Fruit fly (Drosophila melanogaster): ENCODE measurements around the gene ppk5.

Gene ppk5

dm6 chr3L:21584683-21585082, 50.2 kb downstream of the ppk5 start (continued):
- no peak for TF ChIP-seq MBD-R2 (GFP tag; IDR thresholded peaks at IDR 0.05)
- TF ChIP-seq Ada2b (GFP tag; IDR thresholded peaks at IDR 0.05): no peak
- no peak for TF ChIP-seq CG2120 (GFP tag; optimal IDR thresholded peaks at IDR 0.05)
- no peak for TF ChIP-seq CG12769 (tag; optimal IDR thresholded peaks at IDR 0.05)
- TF ChIP-seq z (GFP tag; IDR thresholded peaks at IDR 0.05): no peak
- TF ChIP-seq Optix (GFP tag; IDR thresholded peaks at IDR 0.05): no peak
- no peak for TF ChIP-seq Asciz (GFP tag; optimal IDR thresholded peaks at IDR 0.05)
- TF ChIP-seq oc (tag; optimal IDR thresholded peaks at IDR 0.05): peak; percentile 39
- TF ChIP-seq nom (GFP tag; optimal IDR thresholded peaks at IDR 0.05): peak; percentile 35
- TF ChIP-seq CG30403 (GFP tag; optimal IDR thresholded peaks at IDR 0.05): no peak
- TF ChIP-seq bowl (GFP tag; IDR thresholded peaks at IDR 0.05): no peak
- TF ChIP-seq fru (optimal IDR thresholded peaks at IDR 0.05): no peak
- no peak for TF ChIP-seq sd (tag; optimal IDR thresholded peaks at IDR 0.05)
- no peak for TF ChIP-seq Sry-δ (GFP tag; optimal IDR thresholded peaks at IDR 0.05)
- TF ChIP-seq Doc2 (GFP tag; IDR thresholded peaks at IDR 0.05): no peak
- no peak for TF ChIP-seq CG7372 (GFP tag; IDR thresholded peaks at IDR 0.05)
- TF ChIP-seq Dbx (GFP tag; IDR thresholded peaks at IDR 0.05): no peak
- no peak for TF ChIP-seq CG8089 (GFP tag; optimal IDR thresholded peaks at IDR 0.05)
- no peak for TF ChIP-seq Atf-2 (GFP tag; optimal IDR thresholded peaks at IDR 0.05)
- no peak for TF ChIP-seq knrl (GFP tag; IDR thresholded peaks at IDR 0.05; ENCODE audit: partially characterized antibody)
- 0 out of 2 replicates have a peak, but pooled peaks have one; percentile 17 for TF ChIP-seq peb (GFP tag; IDR thresholded peaks at IDR 0.05)
- peak; percentile 9 for TF ChIP-seq wek (GFP tag; optimal IDR thresholded peaks at IDR 0.05)
- TF ChIP-seq amos (GFP tag; IDR thresholded peaks at IDR 0.05; ENCODE audit: partially characterized antibody): no peak; the same call in 1 of the 2 replicates
- TF ChIP-seq CG18262 (tag; optimal IDR thresholded peaks at IDR 0.05): no peak
- no peak for TF ChIP-seq ara (GFP tag; IDR thresholded peaks at IDR 0.05)
- TF ChIP-seq CG30431 (GFP tag; optimal IDR thresholded peaks at IDR 0.05): no peak
- peak; percentile 78 for TF ChIP-seq ci (GFP tag; IDR thresholded peaks at IDR 0.05)
- no peak for TF ChIP-seq BEAF-32 (GFP tag; optimal IDR thresholded peaks at IDR 0.05)
- no peak for TF ChIP-seq MESR4 (GFP tag; optimal IDR thresholded peaks at IDR 0.05)
- TF ChIP-seq Nf-YC (tag; optimal IDR thresholded peaks at IDR 0.05): peak; percentile 95
- no peak for TF ChIP-seq gem (tag; optimal IDR thresholded peaks at IDR 0.05)
- TF ChIP-seq CG6813 (GFP tag; optimal IDR thresholded peaks at IDR 0.05): peak; percentile 5
- TF ChIP-seq ac (GFP tag; optimal IDR thresholded peaks at IDR 0.05): no peak
- TF ChIP-seq nau (GFP tag; optimal IDR thresholded peaks at IDR 0.05): no peak
- peak; percentile 55; the same call in 1 of the 3 replicates for TF ChIP-seq CG34224 (GFP tag; IDR thresholded peaks at IDR 0.05; ENCODE audit: partially characterized antibody)
- TF ChIP-seq onecut (GFP tag; IDR thresholded peaks at IDR 0.05): no peak
- no peak for TF ChIP-seq insv (GFP tag; optimal IDR thresholded peaks at IDR 0.05)
- no peak for TF ChIP-seq CG14860 (GFP tag; IDR thresholded peaks at IDR 0.05; ENCODE audit: partially characterized antibody)
- no peak for TF ChIP-seq D (optimal IDR thresholded peaks at IDR 0.05)
- TF ChIP-seq D (GFP tag; optimal IDR thresholded peaks at IDR 0.05): no peak
- TF ChIP-seq zf30C (GFP tag; optimal IDR thresholded peaks at IDR 0.05): no peak
- no peak for TF ChIP-seq CG13775 (GFP tag; optimal IDR thresholded peaks at IDR 0.05)
- TF ChIP-seq pan (optimal IDR thresholded peaks at IDR 0.05): no peak
- no peak for TF ChIP-seq pan (GFP tag; optimal IDR thresholded peaks at IDR 0.05 in 1 of 2, IDR thresholded peaks at IDR 0.05 in 1 of 2)
- no peak for TF ChIP-seq CG14710 (tag; optimal IDR thresholded peaks at IDR 0.05)
- TF ChIP-seq CG42726 (GFP tag; IDR thresholded peaks at IDR 0.05; ENCODE audit: partially characterized antibody): no peak
- no peak for TF ChIP-seq cas (GFP tag; IDR thresholded peaks at IDR 0.05)
- peak; percentile 69; the same call in 1 of the 2 replicates for TF ChIP-seq ttk (GFP tag; IDR thresholded peaks at IDR 0.05)
- TF ChIP-seq CG1603 (tag; optimal IDR thresholded peaks at IDR 0.05): no peak
- TF ChIP-seq PHDP (tag; optimal IDR thresholded peaks at IDR 0.05): no peak
- TF ChIP-seq schlank (tag; optimal IDR thresholded peaks at IDR 0.05): no peak
- TF ChIP-seq CG4282 (GFP tag; optimal IDR thresholded peaks at IDR 0.05): no peak

Measured in whole organism, embryonic.